4 worm cellular contexts compared by ENCODE assay signal in the genomic region with DNA sequence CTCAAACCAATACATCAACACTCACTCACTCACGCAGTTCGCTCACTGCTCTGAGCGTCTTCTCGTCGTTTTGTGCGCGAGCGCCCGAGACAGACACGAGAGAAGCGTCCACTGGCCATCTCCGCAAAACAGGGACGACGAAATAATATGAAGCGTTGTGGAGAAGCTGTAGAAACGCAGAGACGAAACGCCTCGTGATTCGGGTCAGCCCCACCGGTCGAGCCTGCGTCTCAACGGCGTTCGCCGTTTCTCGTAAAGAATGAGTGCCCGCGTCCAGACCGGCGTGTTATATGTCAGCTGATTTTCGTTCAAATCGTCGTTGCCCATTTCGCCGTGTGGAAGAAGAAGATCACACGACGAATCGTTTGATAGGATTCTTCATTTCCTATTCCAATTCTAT.
TF ChIP-seq lines count a peak whose summit lies in the region.

fbxl-1 (plus strand) TSS at position 320 of the 400 bp plus-strand sequence.

TF ChIP-seq in whole organism, L2 larva, 48 proteins besides CTCF, POLR2A, EP300 and RAD21 (continues in another document):
- TF ChIP-seq lin-39 (tag; optimal IDR thresholded peaks at IDR 0.05; lab: Kevin White, UChicago) = no peak
- TF ChIP-seq alr-1 (tag; optimal IDR thresholded peaks at IDR 0.05; lab: Kevin White, UChicago) = no peak
- peak; percentile 70 for TF ChIP-seq fos-1 (tag; optimal IDR thresholded peaks at IDR 0.05; lab: Kevin White, UChicago)
- no peak for TF ChIP-seq nhr-77 (tag; optimal IDR thresholded peaks at IDR 0.05; lab: Kevin White, UChicago)
- peak in 1 of 2 experiments; percentile 88 for TF ChIP-seq lsy-2 (tag; optimal IDR thresholded peaks at IDR 0.05; lab: Kevin White, UChicago)
- TF ChIP-seq zag-1 (tag; optimal IDR thresholded peaks at IDR 0.05; lab: Kevin White, UChicago) = peak; percentile 66
- no peak for TF ChIP-seq R02D3.7 (tag; optimal IDR thresholded peaks at IDR 0.05; lab: Kevin White, UChicago)
- TF ChIP-seq ceh-82 (tag; optimal IDR thresholded peaks at IDR 0.05; lab: Kevin White, UChicago) = no peak
- peak; percentile 64 for TF ChIP-seq snpc-4 (tag; optimal IDR thresholded peaks at IDR 0.05; lab: Kevin White, UChicago)
- TF ChIP-seq crh-2 (tag; optimal IDR thresholded peaks at IDR 0.05; lab: Kevin White, UChicago) = peak; percentile 75
- TF ChIP-seq mab-5 (tag; optimal IDR thresholded peaks at IDR 0.05; lab: Kevin White, UChicago) = peak; percentile 57
- no peak for TF ChIP-seq ztf-11 (tag; optimal IDR thresholded peaks at IDR 0.05; lab: Kevin White, UChicago)
- TF ChIP-seq ztf-1 (GFP tag; conservative IDR thresholded peaks at IDR 0.05; lab: Robert Waterston, UW) = no peak
- peak; percentile 54 for TF ChIP-seq nhr-25 (tag; optimal IDR thresholded peaks at IDR 0.05; lab: Kevin White, UChicago)
- TF ChIP-seq sma-9 (GFP tag; optimal IDR thresholded peaks at IDR 0.05; lab: Kevin White, UChicago) = peak; percentile 86
- no peak for TF ChIP-seq sma-9 (tag; optimal IDR thresholded peaks at IDR 0.05; lab: Kevin White, UChicago)
- TF ChIP-seq nhr-21 (tag; optimal IDR thresholded peaks at IDR 0.05; lab: Kevin White, UChicago) = peak; percentile 66
- no peak for TF ChIP-seq ZK546.5 (tag; optimal IDR thresholded peaks at IDR 0.05; lab: Kevin White, UChicago)
- TF ChIP-seq nhr-11 (tag; optimal IDR thresholded peaks at IDR 0.05; lab: Kevin White, UChicago) = no peak
- TF ChIP-seq elt-1 (tag; optimal IDR thresholded peaks at IDR 0.05; lab: Kevin White, UChicago) = no peak
- peak; percentile 18 for TF ChIP-seq nhr-6 (tag; optimal IDR thresholded peaks at IDR 0.05; lab: Kevin White, UChicago)
- TF ChIP-seq unc-62 (GFP tag; optimal IDR thresholded peaks at IDR 0.05; lab: Kevin White, UChicago) = no peak

TF ChIP-seq in whole organism, L4 larva, 104 proteins besides CTCF, POLR2A, EP300 and RAD21 (continues in another document):
- TF ChIP-seq jun-1 (tag; optimal IDR thresholded peaks at IDR 0.05; lab: Kevin White, UChicago) (peak; percentile 23), unc-130 (GFP tag; optimal IDR thresholded peaks at IDR 0.05; lab: Kevin White, UChicago) (no peak), spr-3 (GFP tag; optimal IDR thresholded peaks at IDR 0.05; lab: Kevin White, UChicago) (no peak), madf-9 (GFP tag; conservative IDR thresholded peaks at IDR 0.05; lab: Robert Waterston, UW) (peak; percentile 57; the same call in 1 of the 2 replicates), aha-1 (tag; lab: Kevin White, UChicago) (peak; percentile 92), nhr-76 (tag; optimal IDR thresholded peaks at IDR 0.05; lab: Kevin White, UChicago) (no peak), spr-1 (tag; optimal IDR thresholded peaks at IDR 0.05; lab: Kevin White, UChicago) (peak; percentile 36), lir-3 (tag; optimal IDR thresholded peaks at IDR 0.05; lab: Kevin White, UChicago) (no peak), nhr-42 (GFP tag; IDR thresholded peaks at IDR 0.05; lab: Robert Waterston, UW) (peak; percentile 41; the same call in 1 of the 2 replicates), ZK337.2 (GFP tag; IDR thresholded peaks at IDR 0.05; lab: Robert Waterston, UW) (no peak), nhr-237 (tag; optimal IDR thresholded peaks at IDR 0.05; lab: Kevin White, UChicago) (no peak), hif-1 (tag; optimal IDR thresholded peaks at IDR 0.05; lab: Kevin White, UChicago) (peak; percentile 16 to 84), tra-1 (GFP tag; IDR thresholded peaks at IDR 0.05; lab: Robert Waterston, UW) (no peak), daf-12 (tag; optimal IDR thresholded peaks at IDR 0.05; lab: Kevin White, UChicago) (no peak), dpl-1 (GFP tag; optimal IDR thresholded peaks at IDR 0.05; lab: Kevin White, UChicago) (peak; percentile 16), pqm-1 (tag; optimal IDR thresholded peaks at IDR 0.05; lab: Kevin White, UChicago) (peak; percentile 15), lim-7 (GFP tag; IDR thresholded peaks at IDR 0.05; lab: Robert Waterston, UW) (no peak), Y75B8A.6 (GFP tag; IDR thresholded peaks at IDR 0.05; lab: Robert Waterston, UW) (no peak), saeg-2 (GFP tag; IDR thresholded peaks at IDR 0.05; lab: Robert Waterston, UW) (no peak), duxl-1 (tag; optimal IDR thresholded peaks at IDR 0.05; lab: Kevin White, UChicago; ENCODE audit: poor library complexity) (peak; percentile 6), snpc-1.2 (GFP tag; IDR thresholded peaks at IDR 0.05; lab: Robert Waterston, UW) (no peak), ceh-82 (tag; optimal IDR thresholded peaks at IDR 0.05; lab: Kevin White, UChicago) (no peak), zfp-3 (GFP tag; conservative IDR thresholded peaks at IDR 0.05; lab: Robert Waterston, UW) (0 out of 2 replicates have a peak, but pooled peaks have one; percentile 11)

TF ChIP-seq in whole organism, late embryonic, 69 proteins besides CTCF, POLR2A, EP300 and RAD21:
- TF ChIP-seq pax-1 (tag; optimal IDR thresholded peaks at IDR 0.05; lab: Kevin White, UChicago) = no peak
- no peak for TF ChIP-seq ceh-6 (GFP tag; optimal IDR thresholded peaks at IDR 0.05; lab: Kevin White, UChicago)
- peak; percentile 1 for TF ChIP-seq unc-42 (tag; optimal IDR thresholded peaks at IDR 0.05; lab: Kevin White, UChicago)
- TF ChIP-seq nfya-1 (tag; optimal IDR thresholded peaks at IDR 0.05; lab: Kevin White, UChicago) = peak; percentile 52
- TF ChIP-seq F13H6.1 (tag; optimal IDR thresholded peaks at IDR 0.05; lab: Kevin White, UChicago) = peak; percentile 13
- peak; percentile 95 for TF ChIP-seq hlh-30 (tag; optimal IDR thresholded peaks at IDR 0.05; lab: Kevin White, UChicago; ENCODE audit: insufficient read depth)
- TF ChIP-seq madf-2 (tag; optimal IDR thresholded peaks at IDR 0.05; lab: Kevin White, UChicago) = no peak
- TF ChIP-seq ceh-34 (tag; optimal IDR thresholded peaks at IDR 0.05; lab: Kevin White, UChicago) = peak; percentile 73
- no peak for TF ChIP-seq fax-1 (tag; optimal IDR thresholded peaks at IDR 0.05; lab: Kevin White, UChicago)
- peak; percentile 57 for TF ChIP-seq ceh-18 (tag; optimal IDR thresholded peaks at IDR 0.05; lab: Kevin White, UChicago)
- TF ChIP-seq ceh-45 (GFP tag; IDR thresholded peaks at IDR 0.05; lab: Robert Waterston, UW) = no peak
- TF ChIP-seq unc-55 (GFP tag; optimal IDR thresholded peaks at IDR 0.05; lab: Kevin White, UChicago) = peak; percentile 77
- peak; percentile 57 for TF ChIP-seq rnt-1 (tag; optimal IDR thresholded peaks at IDR 0.05; lab: Kevin White, UChicago)
- peak; percentile 58 for TF ChIP-seq ceh-31 (tag; optimal IDR thresholded peaks at IDR 0.05; lab: Kevin White, UChicago)
- TF ChIP-seq sdc-2 (tag; optimal IDR thresholded peaks at IDR 0.05; lab: Kevin White, UChicago) = no peak
- TF ChIP-seq ceh-14 (tag; optimal IDR thresholded peaks at IDR 0.05; lab: Kevin White, UChicago) = peak; percentile 13
- no peak for TF ChIP-seq ets-4 (tag; optimal IDR thresholded peaks at IDR 0.05; lab: Kevin White, UChicago)
- no peak for TF ChIP-seq syd-9 (tag; optimal IDR thresholded peaks at IDR 0.05; lab: Kevin White, UChicago)
- TF ChIP-seq ceh-19 (GFP tag; optimal IDR thresholded peaks at IDR 0.05; lab: Kevin White, UChicago) = no peak
- TF ChIP-seq zip-5 (tag; optimal IDR thresholded peaks at IDR 0.05; lab: Kevin White, UChicago) = no peak
- TF ChIP-seq pat-9 (tag; optimal IDR thresholded peaks at IDR 0.05; lab: Kevin White, UChicago) = no peak
- peak; percentile 66 for TF ChIP-seq tbx-2 (tag; optimal IDR thresholded peaks at IDR 0.05; lab: Kevin White, UChicago)
- TF ChIP-seq ztf-16 (tag; optimal IDR thresholded peaks at IDR 0.05; lab: Kevin White, UChicago) = peak; percentile 16
- TF ChIP-seq npax-4 (tag; optimal IDR thresholded peaks at IDR 0.05; lab: Kevin White, UChicago) = no peak

TF ChIP-seq in whole organism, mixed stage, embryonic, 35 proteins besides CTCF, POLR2A, EP300 and RAD21:
- TF ChIP-seq ces-1 (GFP tag; optimal IDR thresholded peaks at IDR 0.05; lab: Kevin White, UChicago) (no peak), lin-32 (GFP tag; optimal IDR thresholded peaks at IDR 0.05; lab: Kevin White, UChicago) (no peak), unc-120 (tag; optimal IDR thresholded peaks at IDR 0.05; lab: Kevin White, UChicago; ENCODE audit: poor library complexity, severe bottlenecking) (peak; percentile 71), drap-1 (GFP tag; optimal IDR thresholded peaks at IDR 0.05; lab: Kevin White, UChicago) (peak; percentile 34), lsy-2 (tag; optimal IDR thresholded peaks at IDR 0.05; lab: Kevin White, UChicago) (no peak), ham-2 (GFP tag; optimal IDR thresholded peaks at IDR 0.05; lab: Kevin White, UChicago) (peak; percentile 33), tbx-8 (GFP tag; optimal IDR thresholded peaks at IDR 0.05; lab: Kevin White, UChicago) (no peak), blmp-1 (tag; optimal IDR thresholded peaks at IDR 0.05; lab: Kevin White, UChicago) (no peak), mls-2 (tag; optimal IDR thresholded peaks at IDR 0.05; lab: Kevin White, UChicago) (peak; percentile 35), cnd-1 (tag; optimal IDR thresholded peaks at IDR 0.05; lab: Kevin White, UChicago) (no peak)
